Fruit fly (Drosophila melanogaster) Kc167 (cell line): ENCODE data around the gene CG14543.

Experiments used
- Myc ChIP-seq: fragments of >200 bp; optimal IDR thresholded peaks from 2 replicates; lab custom pipeline; 2017; ENCODE audit warnings: missing external identifiers
- Sin3A ChIP-seq: fragments of >200 bp; optimal IDR thresholded peaks from 2 replicates; lab custom pipeline; 2018; ENCODE audit warnings: missing external identifiers
- h ChIP-seq: fragments of >200 bp; optimal IDR thresholded peaks from 3 replicates; lab custom pipeline; 2018; ENCODE audit warnings: missing external identifiers
- insv ChIP-seq: fragments of >200 bp; optimal IDR thresholded peaks from 3 replicates; lab custom pipeline; 2018; ENCODE audit warnings: missing external identifiers
- psq ChIP-seq: fragments of >200 bp; optimal IDR thresholded peaks from 2 replicates; lab custom pipeline; 2017; ENCODE audit warnings: missing external identifiers
- ttk ChIP-seq: sonication (Bioruptor generic); optimal IDR thresholded peaks from 2 replicates; lab custom pipeline; 2017; ENCODE audit warnings: missing external identifiers

CG14543 gene

dm6 chr3R:26017771-26018731 is 38.4 kb upstream of the CG14543 start:
- TF ChIP-seq Myc (lab: Kevin White, UChicago) (no peak), Sin3A (lab: Kevin White, UChicago) (no peak), psq (lab: Kevin White, UChicago) (no peak), ttk (lab: Kevin White, UChicago) (no peak), h (lab: Kevin White, UChicago) (no peak), insv (no peak)

- TF ChIP-seq Myc (lab: Kevin White, UChicago): no peak
- no peak for TF ChIP-seq psq (lab: Kevin White, UChicago)
- TF ChIP-seq h (lab: Kevin White, UChicago): no peak
- TF ChIP-seq ttk (lab: Kevin White, UChicago): no peak
- no peak for TF ChIP-seq Sin3A (lab: Kevin White, UChicago)
- TF ChIP-seq insv: no peak
Observed at dm6 chr3R:26019232-26019631, 37.2 kb upstream of the CG14543 start.

dm6 chr3R:26020244-26021171 is 35.9 kb upstream of the CG14543 start:
- no peak for TF ChIP-seq Sin3A (lab: Kevin White, UChicago)
- peak; percentile 43 for TF ChIP-seq h (lab: Kevin White, UChicago)

- TF ChIP-seq psq (lab: Kevin White, UChicago) (no peak), h (lab: Kevin White, UChicago) (no peak), ttk (lab: Kevin White, UChicago) (no peak), Myc (lab: Kevin White, UChicago) (no peak), insv (no peak), Sin3A (lab: Kevin White, UChicago) (no peak)
Observed at dm6 chr3R:26021195-26021914, 35.1 kb upstream of the CG14543 start.

dm6 chr3R:26023252-26023651 is 33.2 kb upstream of the CG14543 start:
- TF ChIP-seq psq (lab: Kevin White, UChicago): no peak
- no peak for TF ChIP-seq insv
- TF ChIP-seq Sin3A (lab: Kevin White, UChicago): no peak
- no peak for TF ChIP-seq h (lab: Kevin White, UChicago)

dm6 chr3R:26024596-26025213 is 31.7 kb upstream of the CG14543 start:
- no peak for TF ChIP-seq Myc (lab: Kevin White, UChicago)
- TF ChIP-seq insv: no peak
- TF ChIP-seq psq (lab: Kevin White, UChicago): no peak
- TF ChIP-seq ttk (lab: Kevin White, UChicago): no peak
- TF ChIP-seq h (lab: Kevin White, UChicago): no peak
- TF ChIP-seq Sin3A (lab: Kevin White, UChicago): no peak

- TF ChIP-seq Sin3A (lab: Kevin White, UChicago) (no peak), psq (lab: Kevin White, UChicago) (no peak), insv (no peak), h (lab: Kevin White, UChicago) (no peak), Myc (lab: Kevin White, UChicago) (no peak), ttk (lab: Kevin White, UChicago) (no peak)
Observed at dm6 chr3R:26026631-26027274, 29.7 kb upstream of the CG14543 start.

dm6 chr3R:26027903-26028302 is 28.5 kb upstream of the CG14543 start:
- TF ChIP-seq ttk (lab: Kevin White, UChicago) (no peak), insv (no peak), Sin3A (lab: Kevin White, UChicago) (no peak), Myc (lab: Kevin White, UChicago) (no peak), psq (lab: Kevin White, UChicago) (no peak), h (lab: Kevin White, UChicago) (no peak)

dm6 chr3R:26030562-26030961 is 25.9 kb upstream of the CG14543 start:
- TF ChIP-seq insv (no peak), h (lab: Kevin White, UChicago) (no peak), ttk (lab: Kevin White, UChicago) (no peak), Myc (lab: Kevin White, UChicago) (no peak), psq (lab: Kevin White, UChicago) (no peak), Sin3A (lab: Kevin White, UChicago) (no peak)

- TF ChIP-seq psq (lab: Kevin White, UChicago) (no peak), ttk (lab: Kevin White, UChicago) (no peak), Sin3A (lab: Kevin White, UChicago) (no peak), insv (no peak)
Observed at dm6 chr3R:26031968-26032610, 24.3 kb upstream of the CG14543 start.
